Fruit fly (Drosophila melanogaster) whole organism, embryonic: ENCODE results near the gene CG32298.

ENCODE experiments used
- Aef1 ChIP-seq: fragments of 200-800 bp; sonication (Bioruptor generic); IDR thresholded peaks from 3 replicates; pipeline ENCODE4 v1.3.6; 2022; ENCODE audit warnings: missing biosample characterization, missing genetic modification characterization
- BEAF-32 ChIP-seq: fragments of 200-800 bp; sonication (Bioruptor generic); optimal IDR thresholded peaks from 3 replicates; lab custom pipeline; 2017; ENCODE audit warnings: missing biosample characterization, missing genetic modification characterization, mild to moderate bottlenecking, moderate library complexity, missing genetic modification reagents
- CG10267 ChIP-seq: fragments of 200-800 bp; sonication (Bioruptor generic); optimal IDR thresholded peaks from 2 replicates; lab custom pipeline; 2018; ENCODE audit warnings: missing biosample characterization, mild to moderate bottlenecking, missing genetic modification characterization, moderate library complexity
- CG10565 ChIP-seq: fragments of 200-800 bp; sonication (Bioruptor generic); optimal IDR thresholded peaks from 3 replicates; lab custom pipeline; 2016; ENCODE audit warnings: missing biosample characterization, mild to moderate bottlenecking, missing genetic modification characterization
- CG11247 ChIP-seq: fragments of 200-800 bp; sonication (Bioruptor generic); IDR thresholded peaks from 2 replicates; pipeline ENCODE4 v1.3.6; 2022; ENCODE audit warnings: missing biosample characterization, missing genetic modification characterization
- CG15479 ChIP-seq: fragments of 200-800 bp; sonication (Bioruptor generic); optimal IDR thresholded peaks from 3 replicates; lab custom pipeline; 2019; ENCODE audit warnings: missing biosample characterization, mild to moderate bottlenecking, missing genetic modification characterization, moderate library complexity
- CG16813 ChIP-seq: fragments of 200-800 bp; sonication (Bioruptor generic); IDR thresholded peaks from 3 replicates; pipeline ENCODE4 v1.3.6; 2022; ENCODE audit warnings: missing biosample characterization, missing genetic modification characterization; ENCODE audit not compliant: partially characterized antibody
- CG17328 ChIP-seq: fragments of 200-800 bp; sonication (Bioruptor generic); IDR thresholded peaks from 2 replicates; pipeline ENCODE4 v1.3.6; 2022; ENCODE audit warnings: missing biosample characterization, missing genetic modification characterization
- CG17568 ChIP-seq: fragments of 200-800 bp; sonication (Bioruptor generic); optimal IDR thresholded peaks from 2 replicates; lab custom pipeline; 2018; ENCODE audit warnings: missing biosample characterization, mild to moderate bottlenecking, missing genetic modification characterization, moderate library complexity
- CG18011 ChIP-seq: fragments of 200-800 bp; sonication (Bioruptor generic); optimal IDR thresholded peaks from 2 replicates; lab custom pipeline; 2017; ENCODE audit warnings: missing biosample characterization, missing genetic modification characterization, mild to moderate bottlenecking, moderate library complexity, missing genotype
- CG31224 ChIP-seq: fragments of 200-800 bp; sonication (Bioruptor generic); IDR thresholded peaks from 2 replicates; pipeline ENCODE4 v1.3.6; 2022; ENCODE audit warnings: missing biosample characterization, missing genetic modification characterization
- CG31388 ChIP-seq: fragments of 200-800 bp; sonication (Bioruptor generic); optimal IDR thresholded peaks from 2 replicates; lab custom pipeline; 2016; ENCODE audit warnings: missing biosample characterization, missing genetic modification characterization
- CG3281 ChIP-seq: fragments of 200-800 bp; sonication (Bioruptor generic); optimal IDR thresholded peaks from 3 replicates; lab custom pipeline; 2017; ENCODE audit warnings: missing biosample characterization, mild to moderate bottlenecking, missing genetic modification characterization
- CG33213 ChIP-seq: fragments of 200-800 bp; sonication (Bioruptor generic); optimal IDR thresholded peaks from 3 replicates; lab custom pipeline; 2016; ENCODE audit warnings: missing biosample characterization, missing genetic modification characterization
- CG3838 ChIP-seq: fragments of 200-800 bp; sonication (Bioruptor generic); optimal IDR thresholded peaks from 3 replicates; lab custom pipeline; 2016; ENCODE audit warnings: missing biosample characterization, missing genetic modification characterization
- CG4360 ChIP-seq: fragments of 200-800 bp; sonication (Bioruptor generic); IDR thresholded peaks from 2 replicates; pipeline ENCODE4 v1.3.6; 2022; ENCODE audit warnings: missing biosample characterization, missing genetic modification characterization
- CG6689 ChIP-seq: fragments of 200-800 bp; sonication (Bioruptor generic); IDR thresholded peaks from 2 replicates; pipeline ENCODE4 v1.3.6; 2022; ENCODE audit warnings: missing biosample characterization, missing genetic modification characterization
- CG7556 ChIP-seq: fragments of 200-800 bp; sonication (Bioruptor generic); optimal IDR thresholded peaks from 2 replicates; lab custom pipeline; 2017; ENCODE audit warnings: missing biosample characterization, mild to moderate bottlenecking, missing genetic modification characterization
- CG7928 ChIP-seq: fragments of 200-800 bp; sonication (Bioruptor generic); optimal IDR thresholded peaks from 2 replicates; lab custom pipeline; 2017; ENCODE audit warnings: missing biosample characterization, mild to moderate bottlenecking, missing genetic modification characterization
- CG8478 ChIP-seq: fragments of >200 bp; optimal IDR thresholded peaks from 2 replicates; lab custom pipeline; 2018
- CG8944 ChIP-seq: fragments of 200-800 bp; sonication (Bioruptor generic); optimal IDR thresholded peaks from 3 replicates; lab custom pipeline; 2016; ENCODE audit warnings: missing biosample characterization, missing genetic modification characterization
- CG9817 ChIP-seq: fragments of 200-800 bp; sonication (Bioruptor generic); optimal IDR thresholded peaks from 2 replicates; lab custom pipeline; 2018; ENCODE audit warnings: missing biosample characterization, mild to moderate bottlenecking, missing genetic modification characterization, moderate library complexity
- D ChIP-seq, 2 experiments: fragments of 200-800 bp in 1 of 2; fragments of >200 bp in 1 of 2; sonication (Bioruptor generic) in 1 of 2; optimal IDR thresholded peaks; 2 replicates in 1 of 2; 3 replicates in 1 of 2; lab custom pipeline; 2017; ENCODE audit warnings: mild to moderate bottlenecking in 1 of 2, missing biosample characterization in 1 of 2, missing genetic modification characterization in 1 of 2, missing genetic modification reagents in 1 of 2
- D19B ChIP-seq: fragments of 200-800 bp; sonication (Bioruptor generic); optimal IDR thresholded peaks from 2 replicates; lab custom pipeline; 2017; ENCODE audit warnings: missing biosample characterization, mild to moderate bottlenecking, missing genetic modification characterization
- Dll ChIP-seq: fragments of 200-800 bp; sonication (Bioruptor generic); IDR thresholded peaks from 4 replicates; pipeline ENCODE4 v1.3.6; 2022; ENCODE audit warnings: missing biosample characterization, missing genetic modification characterization; ENCODE audit not compliant: partially characterized antibody
- Dref ChIP-seq: fragments of 200-800 bp; sonication (Bioruptor generic); IDR thresholded peaks from 2 replicates; pipeline ENCODE4 v1.3.6; 2022; ENCODE audit warnings: missing biosample characterization, missing genetic modification characterization
- E2f2 ChIP-seq: fragments of 200-800 bp; sonication (Bioruptor generic); IDR thresholded peaks from 2 replicates; pipeline ENCODE4 v1.3.6; 2022; ENCODE audit warnings: missing biosample characterization, missing genetic modification characterization
- Gsc ChIP-seq: fragments of 200-800 bp; sonication (Bioruptor generic); IDR thresholded peaks from 2 replicates; pipeline ENCODE4 v1.3.6; 2022; ENCODE audit warnings: missing biosample characterization, missing genetic modification characterization
- Hand ChIP-seq: fragments of 200-800 bp; sonication (Bioruptor generic); optimal IDR thresholded peaks from 2 replicates; lab custom pipeline; 2017; ENCODE audit warnings: mild to moderate bottlenecking, missing biosample characterization, missing genetic modification reagents, missing genetic modification characterization
- Nf-YC ChIP-seq: fragments of 200-800 bp; optimal IDR thresholded peaks from 3 replicates; lab custom pipeline; 2019; ENCODE audit warnings: missing biosample characterization, mild to moderate bottlenecking, missing genetic modification characterization, moderate library complexity
- NfI ChIP-seq: fragments of 200-800 bp; sonication (Bioruptor generic); optimal IDR thresholded peaks from 3 replicates; lab custom pipeline; 2018; ENCODE audit warnings: missing biosample characterization, mild to moderate bottlenecking, missing genetic modification characterization, moderate library complexity
- Oli ChIP-seq: fragments of 200-800 bp; sonication (Bioruptor generic); optimal IDR thresholded peaks from 2 replicates; lab custom pipeline; 2018; ENCODE audit warnings: missing biosample characterization, mild to moderate bottlenecking, missing genetic modification characterization, moderate library complexity
- ac ChIP-seq: fragments of 200-800 bp; sonication (Bioruptor generic); optimal IDR thresholded peaks from 3 replicates; lab custom pipeline; 2017; ENCODE audit warnings: missing biosample characterization, mild to moderate bottlenecking, missing genetic modification characterization
- emc ChIP-seq: fragments of 200-800 bp; sonication (Bioruptor generic); optimal IDR thresholded peaks from 2 replicates; lab custom pipeline; 2016; ENCODE audit warnings: missing biosample characterization, missing genetic modification characterization
- fd64A ChIP-seq: fragments of 200-800 bp; sonication (Bioruptor generic); optimal IDR thresholded peaks from 3 replicates; lab custom pipeline; 2018; ENCODE audit warnings: missing biosample characterization, mild to moderate bottlenecking, missing genetic modification characterization
- fru ChIP-seq: fragments of >200 bp; optimal IDR thresholded peaks from 2 replicates; lab custom pipeline; 2017
- fu2 ChIP-seq: fragments of 200-800 bp; sonication (Bioruptor generic); optimal IDR thresholded peaks from 2 replicates; lab custom pipeline; 2016; ENCODE audit warnings: missing biosample characterization, missing genetic modification characterization
- grn ChIP-seq: fragments of 200-800 bp; sonication (Bioruptor generic); optimal IDR thresholded peaks from 3 replicates; lab custom pipeline; 2017; ENCODE audit warnings: missing biosample characterization, missing genetic modification characterization
- jigr1 ChIP-seq: fragments of 200-800 bp; sonication (Bioruptor generic); IDR thresholded peaks from 3 replicates; pipeline ENCODE4 v1.3.6; 2022; ENCODE audit warnings: missing biosample characterization, missing genetic modification characterization
- nau ChIP-seq: fragments of 200-800 bp; sonication (Bioruptor generic); optimal IDR thresholded peaks from 3 replicates; lab custom pipeline; 2017; ENCODE audit warnings: missing biosample characterization, mild to moderate bottlenecking, missing genetic modification characterization, missing genetic modification reagents
- pan ChIP-seq, 4 experiments: fragments of >200 bp in 3 of 4; fragments of 200-800 bp in 1 of 4; sonication (Bioruptor generic) in 1 of 4; optimal IDR thresholded peaks in 3 of 4; IDR thresholded peaks in 1 of 4; 2 replicates each; pipeline versions ENCODE4 v1.3.6 to Lab custom; 2017 to 2022; ENCODE audit warnings: missing biosample characterization in 2 of 4, missing genetic modification characterization in 2 of 4, mixed read lengths in 1 of 4
- phol ChIP-seq: fragments of 200-800 bp; sonication (Bioruptor generic); optimal IDR thresholded peaks from 3 replicates; lab custom pipeline; 2018; ENCODE audit warnings: missing biosample characterization, mild to moderate bottlenecking, missing genetic modification characterization, moderate library complexity
- sug ChIP-seq: fragments of 200-800 bp; optimal IDR thresholded peaks from 2 replicates; lab custom pipeline; 2019; ENCODE audit warnings: missing biosample characterization, mild to moderate bottlenecking, missing genetic modification characterization, moderate library complexity
- tio ChIP-seq: fragments of 200-800 bp; sonication (Bioruptor generic); optimal IDR thresholded peaks from 2 replicates; lab custom pipeline; 2017; ENCODE audit warnings: missing biosample characterization, missing genetic modification characterization, inconsistent platforms
- tll ChIP-seq, 2 experiments: fragments of 200-800 bp in 1 of 2; fragments of >200 bp in 1 of 2; sonication (Bioruptor generic) in 1 of 2; optimal IDR thresholded peaks; 2 replicates each; lab custom pipeline; 2017 to 2019; ENCODE audit warnings: missing biosample characterization in 2 of 2, missing genetic modification characterization in 2 of 2, mild to moderate bottlenecking in 1 of 2, moderate library complexity in 1 of 2
- vvl ChIP-seq: fragments of 200-800 bp; sonication (Bioruptor generic); IDR thresholded peaks from 2 replicates; pipeline ENCODE4 v1.3.6; 2022; ENCODE audit warnings: missing biosample characterization, missing genetic modification characterization
- zen2 ChIP-seq: fragments of 200-800 bp; sonication (Bioruptor generic); IDR thresholded peaks from 3 replicates; pipeline ENCODE4 v1.3.6; 2022; ENCODE audit warnings: missing biosample characterization, missing genetic modification characterization; ENCODE audit not compliant: partially characterized antibody
- zf30C ChIP-seq: fragments of 200-800 bp; sonication (Bioruptor generic); optimal IDR thresholded peaks from 3 replicates; lab custom pipeline; 2018; ENCODE audit warnings: missing biosample characterization, mild to moderate bottlenecking, missing genetic modification characterization

The CG32298 gene

dm6 chr3L:2438609-2439422 is 48.0 kb upstream of the CG32298 start (continued):
- TF ChIP-seq CG9817 (tag; lab: Kevin White, UChicago) (no peak), tio (GFP tag; lab: Kevin White, UChicago) (no peak), Aef1 (GFP tag; lab: Robert Waterston, UW) (0 out of 3 replicates have a peak, but pooled peaks have one; percentile 33), emc (GFP tag; lab: Kevin White, UChicago) (no peak), CG17328 (GFP tag; lab: Robert Waterston, UW) (no peak), ac (GFP tag; lab: Kevin White, UChicago) (no peak), NfI (GFP tag; lab: Kevin White, UChicago) (no peak), nau (no peak), CG17568 (peak; percentile 28), zf30C (no peak), jigr1 (GFP tag; lab: Robert Waterston, UW) (no peak), CG3281 (no peak), CG15479 (GFP tag; lab: Kevin White, UChicago) (peak; percentile 100), CG3838 (GFP tag; lab: Kevin White, UChicago) (no peak), Hand (GFP tag; lab: Kevin White, UChicago) (no peak), CG10267 (tag; lab: Kevin White, UChicago) (no peak), CG7556 (GFP tag; lab: Kevin White, UChicago) (no peak), CG31224 (GFP tag; lab: Robert Waterston, UW) (no peak), E2f2 (GFP tag; lab: Robert Waterston, UW) (no peak), Gsc (GFP tag; lab: Robert Waterston, UW) (no peak), pan (optimal IDR thresholded peaks at IDR 0.05; lab: Kevin White, UChicago) (no peak), pan (GFP tag; optimal IDR thresholded peaks at IDR 0.05 in 1 of 2, IDR thresholded peaks at IDR 0.05 in 1 of 2) (no peak), D19B (GFP tag; lab: Kevin White, UChicago) (no peak), Nf-YC (no peak), fu2 (GFP tag; lab: Kevin White, UChicago) (no peak), CG31388 (GFP tag; lab: Kevin White, UChicago) (no peak), tll (GFP tag; optimal IDR thresholded peaks at IDR 0.05; lab: Kevin White, UChicago) (peak in 1 of 2 experiments; percentile 90), Dll (GFP tag; lab: Robert Waterston, UW) (no peak), CG8944 (GFP tag; lab: Kevin White, UChicago) (no peak), CG6689 (no peak), fru (no peak), CG16813 (GFP tag; lab: Robert Waterston, UW) (no peak), phol (tag; lab: Kevin White, UChicago) (no peak), Oli (tag; lab: Kevin White, UChicago) (no peak), CG33213 (GFP tag; lab: Kevin White, UChicago) (no peak), CG7928 (GFP tag; lab: Kevin White, UChicago) (no peak), D (optimal IDR thresholded peaks at IDR 0.05; lab: Kevin White, UChicago) (peak; percentile 88), D (GFP tag; optimal IDR thresholded peaks at IDR 0.05; lab: Kevin White, UChicago) (no peak), CG11247 (no peak), Dref (no peak), sug (tag; lab: Kevin White, UChicago) (no peak), fd64A (no peak), BEAF-32 (no peak), CG4360 (GFP tag; lab: Robert Waterston, UW) (peak; percentile 90), CG18011 (GFP tag; lab: Kevin White, UChicago) (no peak), grn (GFP tag; lab: Kevin White, UChicago) (peak; percentile 78), vvl (GFP tag; lab: Robert Waterston, UW) (peak; percentile 6; the same call in 1 of the 2 replicates), CG10565 (GFP tag; lab: Kevin White, UChicago) (no peak), CG8478 (lab: Kevin White, UChicago) (no peak), zen2 (GFP tag; lab: Robert Waterston, UW) (no peak)
